Worm (Caenorhabditis elegans): Measurements from ENCODE around the gene R04E5.8.

R04E5.8 gene

ce11 chrX:8854409-8854808 is 48.5 kb upstream of the R04E5.8 start:
- TF ChIP-seq ZK185.1 (tag; optimal IDR thresholded peaks at IDR 0.05; ENCODE audit: poor library complexity, severe bottlenecking) (no peak), F57A8.1 (GFP tag; optimal IDR thresholded peaks at IDR 0.05) (no peak), dpff-1 (tag; optimal IDR thresholded peaks at IDR 0.05) (no peak), C17E4.6 (GFP tag; IDR thresholded peaks at IDR 0.05) (no peak), rec-8 (tag; optimal IDR thresholded peaks at IDR 0.05) (no peak), egl-18 (GFP tag; IDR thresholded peaks at IDR 0.05) (no peak), hmg-1.2 (GFP tag; IDR thresholded peaks at IDR 0.05) (no peak), lin-26 (GFP tag; IDR thresholded peaks at IDR 0.05) (no peak), attf-5 (GFP tag; optimal IDR thresholded peaks at IDR 0.05) (no peak), hlh-26 (GFP tag; conservative IDR thresholded peaks at IDR 0.05) (no peak), egl-44 (GFP tag; IDR thresholded peaks at IDR 0.05) (no peak), madf-8 (GFP tag; conservative IDR thresholded peaks at IDR 0.05) (no peak), F33H1.4 (GFP tag; IDR thresholded peaks at IDR 0.05) (no peak), sdz-38 (tag; optimal IDR thresholded peaks at IDR 0.05) (no peak)

ce11 chrX:8853524-8853923 is 47.6 kb upstream of the R04E5.8 start, which contains the start of gene sprp-4:
sprp-4 (minus strand) TSS chrX:8853624.
- TF ChIP-seq lin-40 (tag; optimal IDR thresholded peaks at IDR 0.05): no peak
- no peak for TF ChIP-seq ztf-26 (tag; optimal IDR thresholded peaks at IDR 0.05)
- TF ChIP-seq ceh-27 (GFP tag; optimal IDR thresholded peaks at IDR 0.05): no peak

- peak; percentile 29 for TF ChIP-seq hrde-1 (tag; optimal IDR thresholded peaks at IDR 0.05; ENCODE audit: borderline replicate concordance)
- no peak for TF ChIP-seq chd-7 (tag; optimal IDR thresholded peaks at IDR 0.05)
- no peak for TF ChIP-seq F57C9.4 (tag; optimal IDR thresholded peaks at IDR 0.05)
- peak; percentile 17 to 24 for TF ChIP-seq rec-8 (tag; optimal IDR thresholded peaks at IDR 0.05)
- TF ChIP-seq F37B4.10 (GFP tag; IDR thresholded peaks at IDR 0.05): no peak
- no peak for TF ChIP-seq mcd-1 (GFP tag; IDR thresholded peaks at IDR 0.05)
- TF ChIP-seq sptf-2 (GFP tag; optimal IDR thresholded peaks at IDR 0.05): no peak
- no peak for TF ChIP-seq athp-1 (tag; optimal IDR thresholded peaks at IDR 0.05)
- peak; percentile 76 for TF ChIP-seq B0261.1 (tag; optimal IDR thresholded peaks at IDR 0.05)
- TF ChIP-seq D2030.7 (GFP tag; IDR thresholded peaks at IDR 0.05): peak; percentile 75
- TF ChIP-seq hmg-1.2 (GFP tag; IDR thresholded peaks at IDR 0.05): peak; percentile 63
- peak; percentile 85 for TF ChIP-seq die-1 (tag; optimal IDR thresholded peaks at IDR 0.05)
- TF ChIP-seq lin-35 (GFP tag; optimal IDR thresholded peaks at IDR 0.05): no peak
- TF ChIP-seq lag-1 (GFP tag; IDR thresholded peaks at IDR 0.05): 0 out of 2 replicates have a peak, but pooled peaks have one; percentile 15
- TF ChIP-seq somi-1 (GFP tag; optimal IDR thresholded peaks at IDR 0.05): peak; percentile 6
- no peak for TF ChIP-seq F10E7.11 (tag; optimal IDR thresholded peaks at IDR 0.05)
- TF ChIP-seq nhr-90 (tag; optimal IDR thresholded peaks at IDR 0.05): peak; percentile 62
- TF ChIP-seq unc-62 (GFP tag; optimal IDR thresholded peaks at IDR 0.05): no peak
- TF ChIP-seq pbrm-1 (GFP tag; IDR thresholded peaks at IDR 0.05): 0 out of 2 replicates have a peak, but pooled peaks have one; percentile 38
- no peak for TF ChIP-seq nhr-27 (tag; optimal IDR thresholded peaks at IDR 0.05)
- TF ChIP-seq ets-4 (GFP tag; optimal IDR thresholded peaks at IDR 0.05): no peak
- 0 out of 2 replicates have a peak, but pooled peaks have one; percentile 15 for TF ChIP-seq aptf-2 (GFP tag; conservative IDR thresholded peaks at IDR 0.05)
- TF ChIP-seq tbp1 (GFP tag; optimal IDR thresholded peaks at IDR 0.05): peak; percentile 85
- TF ChIP-seq ceh-27 (GFP tag; optimal IDR thresholded peaks at IDR 0.05): no peak
- 0 out of 2 replicates have a peak, but pooled peaks have one; percentile 27 for TF ChIP-seq nfya-2 (GFP tag; IDR thresholded peaks at IDR 0.05)
- peak; percentile 80; the same call in 1 of the 2 replicates for TF ChIP-seq ztf-25 (GFP tag; IDR thresholded peaks at IDR 0.05)
- peak; percentile 43 for TF ChIP-seq him-1 (tag; optimal IDR thresholded peaks at IDR 0.05)
- peak; percentile 81 for TF ChIP-seq rpc-1 (optimal IDR thresholded peaks at IDR 0.05)
- peak; percentile 97 for TF ChIP-seq rpc-1 (tag; optimal IDR thresholded peaks at IDR 0.05)
- TF ChIP-seq ztf-18 (tag; optimal IDR thresholded peaks at IDR 0.05): peak; percentile 18
These were observed 40.7 kb upstream of the R04E5.8 start, which contains the start of gene C28G1.10 for ce11 chrX:8846447-8847237. C28G1.10 (plus strand) TSS chrX:8847122.

Data from whole organism, young adult.